Fruit fly (Drosophila melanogaster): Measurements from ENCODE around the gene Taf4.
A peak's percentile ranks its signal among the peaks of the same experiment; 100 is the strongest.

Taf4 gene

dm6 chr3L:16113607-16114337 is 760 bp downstream of the Taf4 start (continued):
- TF ChIP-seq amos (GFP tag; IDR thresholded peaks at IDR 0.05; ENCODE audit: partially characterized antibody) = peak; percentile 77
- TF ChIP-seq Tbp (GFP tag; optimal IDR thresholded peaks at IDR 0.05) = no peak
- TF ChIP-seq CG2202 (tag; optimal IDR thresholded peaks at IDR 0.05) = peak; percentile 58
- TF ChIP-seq Doc3 (GFP tag; IDR thresholded peaks at IDR 0.05; ENCODE audit: partially characterized antibody) = peak; percentile 48; the same call in 1 of the 3 replicates
- TF ChIP-seq E2f1 (GFP tag; IDR thresholded peaks at IDR 0.05) = peak; percentile 75
- no peak for TF ChIP-seq CG2678 (tag; optimal IDR thresholded peaks at IDR 0.05)
- peak; percentile 82 for TF ChIP-seq fu2 (GFP tag; optimal IDR thresholded peaks at IDR 0.05)
- peak; percentile 70 for TF ChIP-seq CG15601 (tag; optimal IDR thresholded peaks at IDR 0.05)
- TF ChIP-seq CG16813 (GFP tag; IDR thresholded peaks at IDR 0.05; ENCODE audit: partially characterized antibody) = peak; percentile 70
- peak; percentile 76 for TF ChIP-seq CG6683 (GFP tag; optimal IDR thresholded peaks at IDR 0.05)
- peak; percentile 85 for TF ChIP-seq ERR (GFP tag; optimal IDR thresholded peaks at IDR 0.05)
- TF ChIP-seq Kr (GFP tag; optimal IDR thresholded peaks at IDR 0.05) = no peak
- TF ChIP-seq wdn (GFP tag; IDR thresholded peaks at IDR 0.05) = no peak
- peak; percentile 83 for TF ChIP-seq sqz (GFP tag; optimal IDR thresholded peaks at IDR 0.05)
- TF ChIP-seq lab (GFP tag; optimal IDR thresholded peaks at IDR 0.05) = no peak
- peak; percentile 45; the same call in 1 of the 2 replicates for TF ChIP-seq dimm (GFP tag; IDR thresholded peaks at IDR 0.05)
- peak; percentile 62 for TF ChIP-seq cad (GFP tag; optimal IDR thresholded peaks at IDR 0.05)
- TF ChIP-seq tna (GFP tag; IDR thresholded peaks at IDR 0.05; ENCODE audit: partially characterized antibody) = peak; percentile 18; the same call in 1 of the 2 replicates
- TF ChIP-seq bowl (GFP tag; IDR thresholded peaks at IDR 0.05) = no peak
- TF ChIP-seq kay (GFP tag; optimal IDR thresholded peaks at IDR 0.05) = peak; percentile 83
- peak; percentile 83 for TF ChIP-seq zfh1 (GFP tag; IDR thresholded peaks at IDR 0.05)
- peak; percentile 92 for TF ChIP-seq HmgZ (tag; optimal IDR thresholded peaks at IDR 0.05)
- TF ChIP-seq CG14710 (tag; optimal IDR thresholded peaks at IDR 0.05) = peak; percentile 73
- TF ChIP-seq HLH4C (GFP tag; IDR thresholded peaks at IDR 0.05; ENCODE audit: partially characterized antibody) = peak; percentile 65
- TF ChIP-seq CG14050 (GFP tag; IDR thresholded peaks at IDR 0.05) = peak; percentile 59
- peak; percentile 82 for TF ChIP-seq grau (tag; optimal IDR thresholded peaks at IDR 0.05)
- peak; percentile 59; the same call in 2 of the 3 replicates for TF ChIP-seq ase (GFP tag; IDR thresholded peaks at IDR 0.05)
- no peak for TF ChIP-seq CG15011 (GFP tag; optimal IDR thresholded peaks at IDR 0.05)
- TF ChIP-seq emc (GFP tag; optimal IDR thresholded peaks at IDR 0.05) = peak; percentile 76
- TF ChIP-seq Fer1 (GFP tag; optimal IDR thresholded peaks at IDR 0.05) = peak; percentile 92
- peak; percentile 46 for TF ChIP-seq Dref (GFP tag; IDR thresholded peaks at IDR 0.05)
- TF ChIP-seq CG6689 (GFP tag; IDR thresholded peaks at IDR 0.05) = peak; percentile 83
- peak; percentile 72 for TF ChIP-seq onecut (GFP tag; IDR thresholded peaks at IDR 0.05)
- TF ChIP-seq CG6813 (GFP tag; optimal IDR thresholded peaks at IDR 0.05) = peak; percentile 76
- TF ChIP-seq dmrt11E (tag; optimal IDR thresholded peaks at IDR 0.05) = peak; percentile 66
- TF ChIP-seq Atf6 (GFP tag; IDR thresholded peaks at IDR 0.05) = peak; percentile 85
- TF ChIP-seq hb (GFP tag; IDR thresholded peaks at IDR 0.05; ENCODE audit: partially characterized antibody) = no peak
- TF ChIP-seq NC2α (GFP tag; optimal IDR thresholded peaks at IDR 0.05) = peak; percentile 37
- TF ChIP-seq CG9932 (GFP tag; IDR thresholded peaks at IDR 0.05) = peak; percentile 83
- TF ChIP-seq CG7745 (tag; optimal IDR thresholded peaks at IDR 0.05) = no peak
- peak; percentile 84 for TF ChIP-seq CG10209 (GFP tag; optimal IDR thresholded peaks at IDR 0.05)
- TF ChIP-seq Sox100B (GFP tag; optimal IDR thresholded peaks at IDR 0.05) = no peak
- TF ChIP-seq E2f2 (GFP tag; IDR thresholded peaks at IDR 0.05) = peak; percentile 64
- TF ChIP-seq Hmr (GFP tag; optimal IDR thresholded peaks at IDR 0.05) = no peak
- TF ChIP-seq hbn (GFP tag; IDR thresholded peaks at IDR 0.05; ENCODE audit: partially characterized antibody) = peak; percentile 34; the same call in 1 of the 2 replicates
- TF ChIP-seq Doc2 (GFP tag; IDR thresholded peaks at IDR 0.05) = no peak
- TF ChIP-seq CrebB (tag; optimal IDR thresholded peaks at IDR 0.05) = peak; percentile 48
- TF ChIP-seq CG2199 (GFP tag; IDR thresholded peaks at IDR 0.05) = peak; percentile 78; the same call in 2 of the 3 replicates

All from whole organism, embryonic.